Worm (Caenorhabditis elegans) whole organism, young adult: ENCODE results near the gene F11D11.12.

ENCODE experiments used
- F49E8.2 ChIP-seq: sonication (generic microtip); optimal IDR thresholded peaks from 3 replicates; lab custom pipeline; 2017; ENCODE audit warnings: missing genetic modification characterization, mild to moderate bottlenecking, missing compliant biosample characterization, antibody characterized with exemption, moderate library complexity; ENCODE audit not compliant: insufficient read depth
- F52B5.7 ChIP-seq: sonication (generic microtip); optimal IDR thresholded peaks from 2 replicates; lab custom pipeline; 2016; ENCODE audit warnings: mild to moderate bottlenecking, missing genetic modification characterization, missing compliant biosample characterization
- F55B11.4 ChIP-seq: sonication (generic microtip); optimal IDR thresholded peaks from 2 replicates; lab custom pipeline; 2016; ENCODE audit warnings: missing compliant biosample characterization, missing genetic modification characterization, borderline replicate concordance; ENCODE audit not compliant: insufficient read depth
- F57C9.4 ChIP-seq: sonication (generic microtip); optimal IDR thresholded peaks from 2 replicates; lab custom pipeline; 2017; ENCODE audit warnings: mild to moderate bottlenecking, missing genetic modification characterization, missing compliant biosample characterization
- Y95B8A.8 ChIP-seq: fragments of 200-800 bp; sonication (Bioruptor generic); IDR thresholded peaks from 2 replicates; pipeline ENCODE4 v1.3.6; 2022; ENCODE audit warnings: missing genetic modification reagents, missing genetic modification characterization, missing compliant biosample characterization
- akir-1 ChIP-seq: fragments of 200-800 bp; sonication (Bioruptor generic); optimal IDR thresholded peaks from 2 replicates; lab custom pipeline; 2018; ENCODE audit warnings: mild to moderate bottlenecking, missing genetic modification characterization, moderate library complexity, missing compliant biosample characterization
- atf-7 ChIP-seq: sonication (generic microtip); optimal IDR thresholded peaks from 2 replicates; lab custom pipeline; 2017; ENCODE audit warnings: mild to moderate bottlenecking, missing genetic modification characterization, missing compliant biosample characterization
- bed-2 ChIP-seq: fragments of 200-800 bp; sonication (Bioruptor generic); IDR thresholded peaks from 2 replicates; pipeline ENCODE4 v1.3.6; 2022; ENCODE audit warnings: missing genetic modification reagents, missing genetic modification characterization, missing compliant biosample characterization
- ccch-3 ChIP-seq: fragments of 200-800 bp; sonication (Bioruptor generic); optimal IDR thresholded peaks from 2 replicates; lab custom pipeline; 2018; ENCODE audit warnings: mild to moderate bottlenecking, missing genetic modification characterization, missing compliant biosample characterization
- cebp-1 ChIP-seq, 2 experiments: fragments of 200-800 bp in 1 of 2; sonication (Bioruptor generic) in 1 of 2; sonication (generic microtip) in 1 of 2; IDR thresholded peaks in 1 of 2; optimal IDR thresholded peaks in 1 of 2; 2 replicates each; pipeline versions ENCODE4 v1.3.6 to Lab custom; 2017 to 2022; ENCODE audit warnings: missing compliant biosample characterization in 2 of 2, missing genetic modification characterization in 2 of 2, mild to moderate bottlenecking in 1 of 2, missing genetic modification reagents in 1 of 2, moderate library complexity in 1 of 2
- ceh-100 ChIP-seq: fragments of 200-800 bp; sonication (Bioruptor generic); IDR thresholded peaks from 2 replicates; pipeline ENCODE4 v1.3.6; 2022; ENCODE audit warnings: missing genetic modification reagents, missing genetic modification characterization, missing compliant biosample characterization
- ceh-91 ChIP-seq: fragments of 200-800 bp; sonication (Bioruptor generic); IDR thresholded peaks from 2 replicates; pipeline ENCODE4 v1.3.6; 2022; ENCODE audit warnings: missing genetic modification reagents, missing genetic modification characterization, missing compliant biosample characterization
- efl-1 ChIP-seq: fragments of 150-350 bp; optimal IDR thresholded peaks from 2 replicates; lab custom pipeline; 2014; ENCODE audit warnings: missing biosample characterization, missing genetic modification reagents, missing genetic modification characterization
- egl-18 ChIP-seq: fragments of 200-800 bp; sonication (Bioruptor generic); IDR thresholded peaks from 2 replicates; pipeline ENCODE4 v1.3.6; 2022; ENCODE audit warnings: missing genetic modification reagents, missing genetic modification characterization, missing compliant biosample characterization
- hsf-1 ChIP-seq: fragments of 200-800 bp; sonication (Bioruptor generic); IDR thresholded peaks from 2 replicates; pipeline ENCODE4 v1.3.6; 2022; ENCODE audit warnings: missing genetic modification reagents, missing genetic modification characterization, missing compliant biosample characterization
- lin-54 ChIP-seq: fragments of 200-800 bp; sonication (Bioruptor generic); optimal IDR thresholded peaks from 2 replicates; lab custom pipeline; 2018; ENCODE audit warnings: mild to moderate bottlenecking, missing genetic modification characterization, missing compliant biosample characterization
- madf-10 ChIP-seq: sonication (generic microtip); optimal IDR thresholded peaks from 2 replicates; lab custom pipeline; 2016; ENCODE audit warnings: mild to moderate bottlenecking, missing genetic modification characterization, missing compliant biosample characterization
- mxl-1 ChIP-seq: sonication (generic microtip); optimal IDR thresholded peaks from 2 replicates; lab custom pipeline; 2016; ENCODE audit warnings: missing genetic modification characterization, missing compliant biosample characterization
- nfya-1 ChIP-seq: sonication (generic microtip); optimal IDR thresholded peaks from 2 replicates; lab custom pipeline; 2017; ENCODE audit warnings: antibody characterized with exemption, missing compliant biosample characterization, missing genetic modification characterization, borderline replicate concordance; ENCODE audit not compliant: insufficient read depth
- nhr-27 ChIP-seq: fragments of 200-800 bp; sonication (Bioruptor generic); optimal IDR thresholded peaks from 2 replicates; lab custom pipeline; 2018; ENCODE audit warnings: mild to moderate bottlenecking, missing genetic modification characterization, moderate library complexity, missing compliant biosample characterization
- rpc-1 ChIP-seq, 2 experiments: fragments of 150-350 bp in 1 of 2; sonication (generic microtip) in 1 of 2; optimal IDR thresholded peaks; 2 replicates each; lab custom pipeline; 2014 to 2018; ENCODE audit warnings: missing biosample characterization in 1 of 2, missing genetic modification characterization in 1 of 2, missing genetic modification reagents in 1 of 2, missing genotype in 1 of 2
- sdz-38 ChIP-seq: sonication (generic microtip); optimal IDR thresholded peaks from 2 replicates; lab custom pipeline; 2016; ENCODE audit warnings: missing genotype, missing genetic modification characterization, missing compliant biosample characterization
- sea-2 ChIP-seq: fragments of 200-800 bp; sonication (Bioruptor generic); IDR thresholded peaks from 2 replicates; pipeline ENCODE4 v1.3.6; 2022; ENCODE audit warnings: missing genetic modification characterization, missing compliant biosample characterization
- snpc-1.3 ChIP-seq: sonication (generic microtip); optimal IDR thresholded peaks from 2 replicates; lab custom pipeline; 2017; ENCODE audit warnings: missing genetic modification characterization, mild to moderate bottlenecking, missing compliant biosample characterization, antibody characterized with exemption, moderate library complexity, missing genotype, missing genetic modification reagents; ENCODE audit not compliant: insufficient read depth
- snpc-3.4 ChIP-seq: sonication (generic microtip); optimal IDR thresholded peaks from 2 replicates; lab custom pipeline; 2017; ENCODE audit warnings: missing genetic modification characterization, mild to moderate bottlenecking, missing compliant biosample characterization, antibody characterized with exemption, moderate library complexity, missing genotype, missing genetic modification reagents
- zfh-2 ChIP-seq: fragments of 200-800 bp; sonication (Bioruptor generic); conservative IDR thresholded peaks from 2 replicates; pipeline ENCODE4 v1.3.6; 2022; ENCODE audit warnings: missing genetic modification reagents, missing genetic modification characterization, missing compliant biosample characterization
- ztf-25 ChIP-seq: fragments of 200-800 bp; sonication (Bioruptor generic); IDR thresholded peaks from 2 replicates; pipeline ENCODE4 v1.3.6; 2022; ENCODE audit warnings: missing genetic modification reagents, missing genetic modification characterization, missing compliant biosample characterization
- ztf-3 ChIP-seq: fragments of 200-800 bp; sonication (Bioruptor generic); optimal IDR thresholded peaks from 2 replicates; lab custom pipeline; 2018; ENCODE audit warnings: mild to moderate bottlenecking, missing genetic modification characterization, missing compliant biosample characterization

Gene F11D11.12

ce11 chrV:18750445-18750844 is at the start of gene F11D11.12, which contains the start of gene F11D11.21:
TSS of gene F11D11.12 (minus strand) at chrV:18750682.
TSS of gene F11D11.21 (minus strand) at chrV:18750545.
- TF ChIP-seq ccch-3 (GFP tag; lab: Kevin White, UChicago) (no peak), bed-2 (GFP tag; lab: Robert Waterston, UW) (no peak), F52B5.7 (tag; lab: Kevin White, UChicago) (no peak), snpc-3.4 (no peak), sea-2 (no peak), lin-54 (GFP tag; lab: Kevin White, UChicago) (no peak), atf-7 (no peak), hsf-1 (GFP tag; lab: Robert Waterston, UW) (no peak), mxl-1 (tag; lab: Kevin White, UChicago) (no peak), ceh-91 (GFP tag; lab: Robert Waterston, UW) (no peak), ceh-100 (no peak), nfya-1 (no peak), F49E8.2 (tag; lab: Kevin White, UChicago) (no peak), akir-1 (no peak), rpc-1 (optimal IDR thresholded peaks at IDR 0.05; lab: Kevin White, UChicago) (no peak), rpc-1 (tag; optimal IDR thresholded peaks at IDR 0.05; lab: Kevin White, UChicago) (no peak)

ce11 chrV:18790658-18791057 is 40.2 kb upstream of the F11D11.12 start, which contains the start of gene nhr-231:
TSS of gene nhr-231 (plus strand) at chrV:18790958.
- TF ChIP-seq ztf-3 (GFP tag; lab: Kevin White, UChicago) (no peak), cebp-1 (GFP tag; IDR thresholded peaks at IDR 0.05; lab: Robert Waterston, UW) (no peak), cebp-1 (tag; optimal IDR thresholded peaks at IDR 0.05; lab: Kevin White, UChicago) (peak; percentile 14)

- no peak for TF ChIP-seq zfh-2 (GFP tag; lab: Robert Waterston, UW)
- TF ChIP-seq snpc-1.3 (tag; lab: Kevin White, UChicago): no peak
- no peak for TF ChIP-seq nhr-27
- peak; percentile 64; the same call in 1 of the 2 replicates for TF ChIP-seq cebp-1 (GFP tag; IDR thresholded peaks at IDR 0.05; lab: Robert Waterston, UW)
- peak; percentile 96 for TF ChIP-seq cebp-1 (tag; optimal IDR thresholded peaks at IDR 0.05; lab: Kevin White, UChicago)
- TF ChIP-seq egl-18 (GFP tag; lab: Robert Waterston, UW): no peak
- TF ChIP-seq efl-1 (GFP tag; lab: Kevin White, UChicago): no peak
- TF ChIP-seq ztf-3 (GFP tag; lab: Kevin White, UChicago): no peak
Measured at ce11 chrV:18787417-18787918, 37.0 kb upstream of the F11D11.12 start, which contains the start of gene Y17D7B.2. TSS of gene Y17D7B.2 (plus strand) at chrV:18787739.

ce11 chrV:18786694-18787093 is 36.2 kb upstream of the F11D11.12 start, which contains the start of gene Y17D7B.3:
TSS of gene Y17D7B.3 (minus strand) at chrV:18786794.
- TF ChIP-seq F55B11.4 (tag; lab: Kevin White, UChicago): no peak

- TF ChIP-seq madf-10 (tag; lab: Kevin White, UChicago) (no peak), sdz-38 (tag; lab: Kevin White, UChicago) (no peak), Y95B8A.8 (no peak), snpc-1.3 (tag; lab: Kevin White, UChicago) (no peak), F57C9.4 (no peak), ztf-25 (no peak)
Measured at ce11 chrV:18783474-18783873, 33.0 kb upstream of the F11D11.12 start, which contains the start of gene Y17D7B.10. TSS of gene Y17D7B.10 (plus strand) at chrV:18783716.
